Fruit fly (Drosophila melanogaster) whole organism, wandering third instar larva: ENCODE measurements around the gene CG46465.

Source experiments
- Abd-B ChIP-seq: fragments of >200 bp; optimal IDR thresholded peaks from 2 replicates; lab custom pipeline; 2017; ENCODE audit warnings: missing biosample characterization, missing genetic modification characterization
- Hnf4 ChIP-seq: fragments of 200-800 bp; sonication (Bioruptor generic); optimal IDR thresholded peaks from 2 replicates; lab custom pipeline; 2016; ENCODE audit warnings: missing biosample characterization, mild to moderate bottlenecking, missing genetic modification characterization
- Vsx2 ChIP-seq: fragments of 200-300, 225-300 bp; sonication (Bioruptor generic); optimal IDR thresholded peaks from 2 replicates; lab custom pipeline; 2018; ENCODE audit warnings: missing biosample characterization, missing genetic modification characterization; ENCODE audit not compliant: partially characterized antibody
- pan ChIP-seq: fragments of >200 bp; optimal IDR thresholded peaks from 2 replicates; lab custom pipeline; 2017

dm6 chr2L:19014881-19015366, 22.6 kb downstream of the CG46465 start:
- TF ChIP-seq Abd-B = no peak
- no peak for TF ChIP-seq pan
- TF ChIP-seq Vsx2 (GFP tag; lab: Kevin White, UChicago) = peak; percentile 13
- TF ChIP-seq Hnf4 (GFP tag; lab: Kevin White, UChicago) = no peak
